Worm (Caenorhabditis elegans): ENCODE data around the gene K05F1.9.

DNA sequence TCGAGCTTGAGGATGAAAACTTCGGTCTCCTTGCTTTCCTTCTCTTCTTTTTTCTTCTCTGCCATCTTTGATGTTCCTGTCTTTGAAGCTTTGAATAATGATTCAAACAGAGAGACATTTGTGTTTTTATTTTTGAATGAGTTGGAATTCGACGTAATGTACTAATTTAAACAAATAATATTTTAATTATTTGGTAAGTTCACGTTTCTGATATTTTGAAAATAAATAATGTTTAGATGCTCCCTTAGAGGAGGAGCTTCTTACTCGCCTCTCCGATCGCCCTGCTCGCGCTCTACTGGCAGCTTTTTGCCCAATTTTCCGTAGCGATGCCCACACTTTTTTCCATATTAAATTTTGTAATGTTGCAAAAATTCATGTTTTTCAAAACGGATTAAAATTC lies at the start of gene K05F1.9, which contains the start of gene K05F1.1:
- TF ChIP-seq mep-1 (tag; optimal IDR thresholded peaks at IDR 0.05) (no peak), lin-14 (GFP tag; optimal IDR thresholded peaks at IDR 0.05) (no peak), fos-1 (tag; optimal IDR thresholded peaks at IDR 0.05) (no peak), unc-62 (GFP tag; optimal IDR thresholded peaks at IDR 0.05) (no peak), hpl-2 (GFP tag; optimal IDR thresholded peaks at IDR 0.05) (no peak), C04F5.9 (tag; optimal IDR thresholded peaks at IDR 0.05) (no peak), nhr-237 (tag; optimal IDR thresholded peaks at IDR 0.05) (no peak), nhr-76 (tag; optimal IDR thresholded peaks at IDR 0.05) (no peak), lsy-2 (tag; optimal IDR thresholded peaks at IDR 0.05) (no peak), elt-2 (tag; optimal IDR thresholded peaks at IDR 0.05) (no peak), nhr-77 (tag; optimal IDR thresholded peaks at IDR 0.05) (no peak)
